Worm (Caenorhabditis elegans) whole organism, mixed stage, embryonic: ENCODE data around the gene bath-7.

Experiments
- M03D4.4 ChIP-seq: sonication (generic microtip); optimal IDR thresholded peaks from 2 replicates; lab custom pipeline; 2017; ENCODE audit warnings: mild to moderate bottlenecking, missing genetic modification characterization, missing compliant biosample characterization
- bed-3 ChIP-seq: fragments of 200-800 bp; sonication (Bioruptor generic); optimal IDR thresholded peaks from 3 replicates; lab custom pipeline; 2018; ENCODE audit warnings: mild to moderate bottlenecking, missing genetic modification characterization, moderate library complexity, missing compliant biosample characterization
- blmp-1 ChIP-seq: fragments of 150-350 bp; optimal IDR thresholded peaks from 2 replicates; lab custom pipeline; 2014; ENCODE audit warnings: missing biosample characterization, missing genetic modification characterization
- ceh-39 ChIP-seq: fragments of 150-350 bp; optimal IDR thresholded peaks from 2 replicates; lab custom pipeline; 2014; ENCODE audit warnings: missing biosample characterization, missing genetic modification characterization
- ceh-43 ChIP-seq: fragments of 200-800 bp; sonication (Bioruptor generic); optimal IDR thresholded peaks from 2 replicates; lab custom pipeline; 2018; ENCODE audit warnings: mild to moderate bottlenecking, missing genetic modification characterization, moderate library complexity, missing compliant biosample characterization
- ceh-83 ChIP-seq: fragments of 200-800 bp; sonication (Bioruptor generic); optimal IDR thresholded peaks from 2 replicates; lab custom pipeline; 2018; ENCODE audit warnings: mild to moderate bottlenecking, missing genetic modification characterization, missing compliant biosample characterization
- ces-1 ChIP-seq: fragments of 150-350 bp; optimal IDR thresholded peaks from 2 replicates; lab custom pipeline; 2014; ENCODE audit warnings: missing biosample characterization, missing genetic modification reagents, missing genetic modification characterization
- drap-1 ChIP-seq: fragments of 200-800 bp; sonication (Bioruptor generic); optimal IDR thresholded peaks from 3 replicates; lab custom pipeline; 2018; ENCODE audit warnings: mild to moderate bottlenecking, missing genetic modification characterization, missing compliant biosample characterization
- elt-1 ChIP-seq: sonication (generic microtip); optimal IDR thresholded peaks from 2 replicates; lab custom pipeline; 2017; ENCODE audit warnings: missing genetic modification characterization, mild to moderate bottlenecking, missing compliant biosample characterization, antibody characterized with exemption, moderate library complexity, borderline replicate concordance; ENCODE audit not compliant: insufficient read depth
- elt-3 ChIP-seq: fragments of 150-350 bp; optimal IDR thresholded peaks from 2 replicates; lab custom pipeline; 2014; ENCODE audit warnings: missing biosample characterization, missing genetic modification characterization
- flh-1 ChIP-seq: fragments of 200-800 bp; sonication (Bioruptor generic); optimal IDR thresholded peaks from 2 replicates; lab custom pipeline; 2018; ENCODE audit warnings: mild to moderate bottlenecking, missing genetic modification characterization, moderate library complexity, missing compliant biosample characterization
- ham-2 ChIP-seq: fragments of 200-800 bp; sonication (Bioruptor generic); optimal IDR thresholded peaks from 2 replicates; lab custom pipeline; 2018; ENCODE audit warnings: mild to moderate bottlenecking, missing genetic modification characterization, missing compliant biosample characterization
- hlh-1 ChIP-seq: fragments of 150-350 bp; optimal IDR thresholded peaks from 2 replicates; lab custom pipeline; 2014; ENCODE audit warnings: missing biosample characterization, missing genetic modification reagents, missing genetic modification characterization
- lin-13 ChIP-seq: fragments of 150-350 bp; optimal IDR thresholded peaks from 2 replicates; lab custom pipeline; 2014; ENCODE audit warnings: missing biosample characterization, missing genetic modification characterization
- lin-32 ChIP-seq: fragments of 200-800 bp; sonication (Bioruptor generic); optimal IDR thresholded peaks from 2 replicates; lab custom pipeline; 2018; ENCODE audit warnings: mild to moderate bottlenecking, missing genetic modification characterization, missing compliant biosample characterization
- mab-5 ChIP-seq: fragments of 150-350 bp; optimal IDR thresholded peaks from 2 replicates; lab custom pipeline; 2014; ENCODE audit warnings: missing biosample characterization, missing genetic modification characterization
- mep-1 ChIP-seq: fragments of 150-350 bp; optimal IDR thresholded peaks from 2 replicates; lab custom pipeline; 2017; ENCODE audit warnings: missing biosample characterization, missing genetic modification reagents, missing genetic modification characterization, inconsistent platforms
- mls-2 ChIP-seq: sonication (generic microtip); optimal IDR thresholded peaks from 2 replicates; lab custom pipeline; 2016; ENCODE audit warnings: mild to moderate bottlenecking, missing genetic modification characterization, moderate library complexity, missing compliant biosample characterization
- nhr-12 ChIP-seq: fragments of 150-350 bp; optimal IDR thresholded peaks from 2 replicates; lab custom pipeline; 2014; ENCODE audit warnings: missing biosample characterization, missing genetic modification characterization
- nhr-237 ChIP-seq: fragments of 150-350 bp; optimal IDR thresholded peaks from 2 replicates; lab custom pipeline; 2014; ENCODE audit warnings: missing biosample characterization, missing genetic modification characterization
- pha-4 ChIP-seq: fragments of 150-350 bp; optimal IDR thresholded peaks from 2 replicates; lab custom pipeline; 2018; ENCODE audit warnings: missing biosample characterization, missing genetic modification reagents, missing genetic modification characterization
- sem-2 ChIP-seq: fragments of 200-800 bp; sonication (Bioruptor generic); optimal IDR thresholded peaks from 2 replicates; lab custom pipeline; 2018; ENCODE audit warnings: mild to moderate bottlenecking, missing genetic modification characterization, missing compliant biosample characterization
- snpc-4 ChIP-seq: fragments of 150-350 bp; optimal IDR thresholded peaks from 2 replicates; lab custom pipeline; 2014; ENCODE audit warnings: missing biosample characterization, missing genetic modification characterization
- sptf-1 ChIP-seq: sonication (generic microtip); optimal IDR thresholded peaks from 2 replicates; lab custom pipeline; 2017; ENCODE audit warnings: mild to moderate bottlenecking, missing genetic modification characterization, moderate library complexity, missing compliant biosample characterization
- tbx-8 ChIP-seq: fragments of 200-800 bp; sonication (Bioruptor generic); optimal IDR thresholded peaks from 2 replicates; lab custom pipeline; 2018; ENCODE audit warnings: mild to moderate bottlenecking, missing genetic modification characterization, moderate library complexity, missing compliant biosample characterization
- unc-120 ChIP-seq: sonication (generic microtip); optimal IDR thresholded peaks from 2 replicates; lab custom pipeline; 2017; ENCODE audit warnings: missing genetic modification characterization, missing compliant biosample characterization; ENCODE audit not compliant: poor library complexity, severe bottlenecking
- unc-39 ChIP-seq: fragments of 150-350 bp; optimal IDR thresholded peaks from 2 replicates; lab custom pipeline; 2014; ENCODE audit warnings: missing biosample characterization, missing genetic modification characterization
- unc-62 ChIP-seq: fragments of 150-350 bp; optimal IDR thresholded peaks from 2 replicates; lab custom pipeline; 2014; ENCODE audit warnings: missing biosample characterization, missing genetic modification reagents, missing genetic modification characterization
- zip-8 ChIP-seq: fragments of 150-350 bp; optimal IDR thresholded peaks from 2 replicates; lab custom pipeline; 2014; ENCODE audit warnings: missing biosample characterization, missing genetic modification characterization
- ztf-11 ChIP-seq: fragments of 150-350 bp; optimal IDR thresholded peaks from 2 replicates; lab custom pipeline; 2014; ENCODE audit warnings: missing biosample characterization, missing genetic modification characterization

bath-7 gene

ce11 chrII:1895762-1896161 is 25.2 kb downstream of the bath-7 start, which contains the start of gene math-25:
Gene math-25 (plus strand): TSS chrII:1896062.
- TF ChIP-seq unc-62: no peak
- TF ChIP-seq unc-39 (tag; lab: Kevin White, UChicago): no peak
- no peak for TF ChIP-seq ceh-39 (tag; lab: Kevin White, UChicago)
- no peak for TF ChIP-seq M03D4.4 (tag; lab: Kevin White, UChicago)
- TF ChIP-seq ceh-43 (GFP tag; lab: Kevin White, UChicago): no peak
- TF ChIP-seq drap-1 (GFP tag; lab: Kevin White, UChicago): no peak
- TF ChIP-seq sptf-1 (tag; lab: Kevin White, UChicago): no peak
- no peak for TF ChIP-seq lin-13 (tag; lab: Kevin White, UChicago)
- TF ChIP-seq sem-2 (GFP tag; lab: Kevin White, UChicago): no peak
- no peak for TF ChIP-seq mab-5 (tag; lab: Kevin White, UChicago)
- TF ChIP-seq ham-2 (GFP tag; lab: Kevin White, UChicago): no peak
- TF ChIP-seq mls-2 (tag; lab: Kevin White, UChicago): no peak
- no peak for TF ChIP-seq nhr-237 (tag; lab: Kevin White, UChicago)
- no peak for TF ChIP-seq pha-4 (tag; lab: Kevin White, UChicago)

ce11 chrII:1895278-1895677 is 25.6 kb downstream of the bath-7 start, which contains the start of gene C46F9.5:
Gene C46F9.5 (plus strand): TSS chrII:1895578.
- TF ChIP-seq ceh-83 (GFP tag; lab: Kevin White, UChicago): no peak

DNA sequence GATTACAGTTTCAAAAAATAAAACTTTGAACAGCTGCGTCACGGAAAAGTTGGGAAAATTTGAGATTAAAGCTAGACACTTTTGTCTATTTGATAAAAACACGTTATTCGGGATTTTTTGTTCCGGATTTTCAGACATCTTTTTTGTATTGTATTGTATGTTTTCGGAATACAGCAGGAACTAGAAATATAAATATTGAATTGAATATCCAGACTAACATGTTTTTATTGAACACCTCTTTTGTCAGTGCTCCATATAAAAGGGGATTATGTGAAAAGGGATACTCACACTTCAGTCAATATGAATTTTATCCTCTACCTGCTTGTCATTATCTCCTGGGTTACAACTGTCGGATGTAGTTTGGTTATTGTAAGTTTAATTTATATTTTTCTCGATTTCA is 27.0 kb downstream of the bath-7 start, which contains the start of gene C16C4.1:
Gene C16C4.1, plus strand, starts transcription at position 301 of the 400 bp plus-strand sequence.
- TF ChIP-seq unc-120 (tag; lab: Kevin White, UChicago) (no peak), hlh-1 (tag; lab: Kevin White, UChicago) (no peak), mep-1 (tag; lab: Kevin White, UChicago) (no peak), blmp-1 (tag; lab: Kevin White, UChicago) (no peak), nhr-237 (tag; lab: Kevin White, UChicago) (no peak), sem-2 (GFP tag; lab: Kevin White, UChicago) (no peak)

- TF ChIP-seq nhr-237 (tag; lab: Kevin White, UChicago) (no peak), mab-5 (tag; lab: Kevin White, UChicago) (no peak), drap-1 (GFP tag; lab: Kevin White, UChicago) (no peak)
These were observed 30.2 kb downstream of the bath-7 start, which contains the start of gene math-9 for ce11 chrII:1890682-1891081. Gene math-9 (minus strand): TSS chrII:1890782.

DNA sequence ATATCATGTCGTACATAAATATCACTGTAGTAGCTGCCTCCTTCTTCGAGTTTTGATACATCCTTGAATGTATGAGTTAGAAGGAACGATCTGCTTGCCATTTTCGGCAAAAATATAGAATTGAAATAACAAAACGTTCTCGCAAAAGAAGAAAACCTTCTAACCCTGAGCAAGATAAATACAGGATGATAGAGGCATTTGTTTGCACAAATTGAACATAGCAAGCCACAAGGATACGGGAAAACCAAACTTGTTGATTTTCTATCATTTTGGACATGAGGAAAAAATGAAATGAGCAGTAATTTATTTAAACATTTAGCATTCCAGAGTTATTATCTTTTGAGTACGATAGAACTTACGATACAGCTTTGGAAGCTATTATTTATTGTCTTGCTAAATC is 31.8 kb downstream of the bath-7 start, which contains the start of gene math-8:
Gene math-8, minus strand, starts transcription at position 101 of the 400 bp plus-strand sequence.
- TF ChIP-seq elt-3 (tag; lab: Kevin White, UChicago) (no peak), mep-1 (tag; lab: Kevin White, UChicago) (no peak), drap-1 (GFP tag; lab: Kevin White, UChicago) (no peak), ztf-11 (no peak), unc-39 (tag; lab: Kevin White, UChicago) (no peak), mls-2 (tag; lab: Kevin White, UChicago) (no peak), nhr-237 (tag; lab: Kevin White, UChicago) (no peak), lin-32 (GFP tag; lab: Kevin White, UChicago) (no peak), ham-2 (GFP tag; lab: Kevin White, UChicago) (no peak), tbx-8 (GFP tag; lab: Kevin White, UChicago) (no peak), blmp-1 (tag; lab: Kevin White, UChicago) (no peak), zip-8 (no peak), M03D4.4 (tag; lab: Kevin White, UChicago) (no peak)
- TF ChIP-seq, all 35 proteins: peak for 0

ce11 chrII:1886379-1886778 is 34.5 kb downstream of the bath-7 start, which contains the start of gene math-7:
Gene math-7 (minus strand): TSS chrII:1886479.
- TF ChIP-seq elt-1 (tag; lab: Kevin White, UChicago) (no peak), elt-3 (tag; lab: Kevin White, UChicago) (no peak), flh-1 (GFP tag; lab: Kevin White, UChicago) (no peak), sem-2 (GFP tag; lab: Kevin White, UChicago) (no peak), tbx-8 (GFP tag; lab: Kevin White, UChicago) (no peak), unc-62 (no peak), bed-3 (GFP tag; lab: Kevin White, UChicago) (no peak), lin-32 (GFP tag; lab: Kevin White, UChicago) (no peak), ces-1 (GFP tag; lab: Kevin White, UChicago) (no peak), ceh-39 (tag; lab: Kevin White, UChicago) (no peak), M03D4.4 (tag; lab: Kevin White, UChicago) (no peak), nhr-237 (tag; lab: Kevin White, UChicago) (no peak), ceh-43 (GFP tag; lab: Kevin White, UChicago) (no peak), ham-2 (GFP tag; lab: Kevin White, UChicago) (no peak), mep-1 (tag; lab: Kevin White, UChicago) (no peak), nhr-12 (tag; lab: Kevin White, UChicago) (no peak), snpc-4 (tag; lab: Kevin White, UChicago) (no peak), unc-39 (tag; lab: Kevin White, UChicago) (no peak)
